Worm (Caenorhabditis elegans) whole organism, late embryonic: Measurements from ENCODE around the gene ctl-2.

Experiments used
- C08G9.2 ChIP-seq: sonication (generic microtip); optimal IDR thresholded peaks from 2 replicates; lab custom pipeline; 2016; ENCODE audit warnings: mild to moderate bottlenecking, missing genetic modification characterization, moderate library complexity, missing compliant biosample characterization
- C38D4.7 ChIP-seq: fragments of 200-800 bp; sonication (Bioruptor generic); optimal IDR thresholded peaks from 2 replicates; lab custom pipeline; 2018; ENCODE audit warnings: mild to moderate bottlenecking, missing genetic modification characterization, moderate library complexity, missing compliant biosample characterization
- F13H6.1 ChIP-seq: sonication (generic microtip); optimal IDR thresholded peaks from 2 replicates; lab custom pipeline; 2016; ENCODE audit warnings: missing genetic modification characterization, missing compliant biosample characterization
- ama-1 ChIP-seq: fragments of 150-350 bp; optimal IDR thresholded peaks from 2 replicates; lab custom pipeline; 2014
- eyg-1 ChIP-seq: sonication (generic microtip); optimal IDR thresholded peaks from 2 replicates; lab custom pipeline; 2016; ENCODE audit warnings: missing genotype, missing genetic modification characterization, missing compliant biosample characterization
- fkh-10 ChIP-seq: fragments of 150-350 bp; optimal IDR thresholded peaks from 2 replicates; lab custom pipeline; 2014; ENCODE audit warnings: missing biosample characterization, missing genetic modification reagents, missing genetic modification characterization
- gmeb-2 ChIP-seq: sonication (generic microtip); optimal IDR thresholded peaks from 2 replicates; lab custom pipeline; 2016; ENCODE audit warnings: missing genetic modification characterization, inconsistent platforms, missing compliant biosample characterization
- hlh-15 ChIP-seq: sonication (generic microtip); optimal IDR thresholded peaks from 2 replicates; lab custom pipeline; 2016; ENCODE audit warnings: missing genetic modification characterization, missing compliant biosample characterization
- nhr-11 ChIP-seq: fragments of 150-350 bp; optimal IDR thresholded peaks from 2 replicates; lab custom pipeline; 2014; ENCODE audit warnings: missing biosample characterization, missing genetic modification characterization
- pag-3 ChIP-seq: sonication (generic microtip); optimal IDR thresholded peaks from 2 replicates; lab custom pipeline; 2016; ENCODE audit warnings: missing compliant biosample characterization, missing genetic modification characterization, borderline replicate concordance
- pqm-1 ChIP-seq: sonication (generic microtip); optimal IDR thresholded peaks from 2 replicates; lab custom pipeline; 2016; ENCODE audit warnings: missing genetic modification characterization, missing compliant biosample characterization
- unc-42 ChIP-seq: sonication (generic microtip); optimal IDR thresholded peaks from 2 replicates; lab custom pipeline; 2016; ENCODE audit warnings: missing genotype, missing genetic modification characterization, missing compliant biosample characterization

DNA sequence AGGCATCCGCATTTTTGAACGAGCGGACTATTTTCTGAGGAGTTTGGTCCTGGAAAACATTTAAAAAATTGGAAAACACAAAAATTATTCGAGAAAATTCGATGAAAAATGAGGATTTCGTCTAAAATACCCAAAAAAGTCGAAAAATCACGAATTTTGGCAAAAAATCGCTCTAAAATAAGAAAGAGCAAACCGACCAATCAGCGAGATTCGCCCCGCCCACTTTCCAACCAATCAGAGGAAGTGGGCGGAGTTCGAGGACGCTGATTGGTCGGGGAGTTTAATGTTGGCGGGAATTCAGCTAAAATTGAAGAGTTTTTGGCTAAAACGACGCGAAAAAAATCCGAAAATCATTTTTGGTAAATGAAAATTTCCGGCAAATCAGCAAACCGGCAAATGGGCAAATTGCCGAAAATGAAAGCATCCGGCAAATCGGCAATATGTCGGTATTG lies 32.7 kb downstream of the ctl-2 start, which contains the start of gene Y54G11A.1:
- no peak for TF ChIP-seq fkh-10 (GFP tag; lab: Kevin White, UChicago)
- no peak for TF ChIP-seq hlh-15 (tag; lab: Kevin White, UChicago)
- TF ChIP-seq ama-1 (lab: Kevin White, UChicago), result no peak
- TF ChIP-seq unc-42, result no peak
- TF ChIP-seq F13H6.1, result no peak
- TF ChIP-seq pag-3 (tag; lab: Kevin White, UChicago), result no peak
- no peak for TF ChIP-seq eyg-1 (tag; lab: Kevin White, UChicago)
- TF ChIP-seq nhr-11 (tag; lab: Kevin White, UChicago), result no peak
- TF ChIP-seq gmeb-2 (tag; lab: Kevin White, UChicago), result no peak
- no peak for TF ChIP-seq C38D4.7 (GFP tag; lab: Kevin White, UChicago)
- no peak for TF ChIP-seq C08G9.2 (tag; lab: Kevin White, UChicago)
- no peak for TF ChIP-seq pqm-1
